Fruit fly (Drosophila melanogaster) whole organism, embryonic: ENCODE results near the gene Kpc1.

Source experiments
- Aef1 ChIP-seq: fragments of 200-800 bp; sonication (Bioruptor generic); IDR thresholded peaks from 3 replicates; pipeline ENCODE4 v1.3.6; 2022; ENCODE audit warnings: missing biosample characterization, missing genetic modification characterization
- BtbVII ChIP-seq: fragments of 200-800 bp; sonication (Bioruptor generic); optimal IDR thresholded peaks from 3 replicates; lab custom pipeline; 2017; ENCODE audit warnings: missing biosample characterization, mild to moderate bottlenecking, missing genetic modification characterization
- C15 ChIP-seq: fragments of 200-800 bp; sonication (Bioruptor generic); IDR thresholded peaks from 3 replicates; pipeline ENCODE4 v1.3.6; 2022; ENCODE audit warnings: missing biosample characterization, missing genetic modification characterization
- CG13296 ChIP-seq: fragments of 200-800 bp; sonication (Bioruptor generic); optimal IDR thresholded peaks from 3 replicates; lab custom pipeline; 2018; ENCODE audit warnings: missing biosample characterization, mild to moderate bottlenecking, missing genetic modification characterization
- CG13775 ChIP-seq: fragments of 200-800 bp; sonication (Bioruptor generic); optimal IDR thresholded peaks from 3 replicates; lab custom pipeline; 2017; ENCODE audit warnings: missing biosample characterization, mild to moderate bottlenecking, missing genetic modification characterization
- CG14050 ChIP-seq: fragments of 200-800 bp; sonication (Bioruptor generic); IDR thresholded peaks from 3 replicates; pipeline ENCODE4 v1.3.6; 2022; ENCODE audit warnings: missing biosample characterization, missing genetic modification characterization
- CG14667 ChIP-seq: fragments of 200-800 bp; sonication (Bioruptor generic); IDR thresholded peaks from 2 replicates; pipeline ENCODE4 v1.3.6; 2022; ENCODE audit warnings: missing biosample characterization, missing genetic modification characterization
- CG17361 ChIP-seq: fragments of 200-800 bp; sonication (Bioruptor generic); IDR thresholded peaks from 3 replicates; pipeline ENCODE4 v1.3.6; 2022; ENCODE audit warnings: missing biosample characterization, missing genetic modification characterization
- CG17802 ChIP-seq: fragments of 200-800 bp; sonication (Bioruptor generic); optimal IDR thresholded peaks from 2 replicates; lab custom pipeline; 2018; ENCODE audit warnings: missing biosample characterization, mild to moderate bottlenecking, missing genetic modification characterization, moderate library complexity
- CG18476 ChIP-seq: fragments of 200-800 bp; sonication (Bioruptor generic); optimal IDR thresholded peaks from 2 replicates; lab custom pipeline; 2016; ENCODE audit warnings: missing biosample characterization, mild to moderate bottlenecking, missing genetic modification characterization
- CG2199 ChIP-seq: fragments of 200-800 bp; sonication (Bioruptor generic); IDR thresholded peaks from 3 replicates; pipeline ENCODE4 v1.3.6; 2022; ENCODE audit warnings: missing biosample characterization, missing genetic modification characterization
- CG30403 ChIP-seq: fragments of 200-800 bp; sonication (Bioruptor generic); optimal IDR thresholded peaks from 3 replicates; lab custom pipeline; 2016; ENCODE audit warnings: missing biosample characterization, missing genetic modification characterization
- CG33557 ChIP-seq: fragments of 200-800 bp; sonication (Bioruptor generic); optimal IDR thresholded peaks from 2 replicates; lab custom pipeline; 2019; ENCODE audit warnings: missing biosample characterization, mild to moderate bottlenecking, missing genetic modification characterization, moderate library complexity
- CG3847 ChIP-seq: fragments of 200-800 bp; sonication (Bioruptor generic); IDR thresholded peaks from 2 replicates; pipeline ENCODE4 v1.3.6; 2022; ENCODE audit warnings: missing biosample characterization, missing genetic modification characterization
- CG6272 ChIP-seq: fragments of 200-800 bp; sonication (Bioruptor generic); IDR thresholded peaks from 2 replicates; pipeline ENCODE4 v1.3.6; 2022; ENCODE audit warnings: missing biosample characterization, missing genetic modification characterization
- CG6689 ChIP-seq: fragments of 200-800 bp; sonication (Bioruptor generic); IDR thresholded peaks from 2 replicates; pipeline ENCODE4 v1.3.6; 2022; ENCODE audit warnings: missing biosample characterization, missing genetic modification characterization
- CG7357 ChIP-seq: fragments of 200-800 bp; sonication (Bioruptor generic); IDR thresholded peaks from 3 replicates; pipeline ENCODE4 v1.3.6; 2022; ENCODE audit warnings: missing biosample characterization, missing genetic modification characterization
- CG7372 ChIP-seq: fragments of 200-800 bp; sonication (Bioruptor generic); IDR thresholded peaks from 2 replicates; pipeline ENCODE4 v1.3.6; 2022; ENCODE audit warnings: missing biosample characterization, missing genetic modification characterization
- CG7745 ChIP-seq: fragments of 200-800 bp; sonication (Bioruptor generic); optimal IDR thresholded peaks from 2 replicates; lab custom pipeline; 2018; ENCODE audit warnings: missing biosample characterization, mild to moderate bottlenecking, missing genetic modification characterization, moderate library complexity
- CG8089 ChIP-seq: fragments of 200-800 bp; sonication (Bioruptor generic); optimal IDR thresholded peaks from 3 replicates; lab custom pipeline; 2016; ENCODE audit warnings: missing biosample characterization, missing genetic modification characterization
- CG8281 ChIP-seq: fragments of 200-800 bp; sonication (Bioruptor generic); optimal IDR thresholded peaks from 2 replicates; lab custom pipeline; 2018; ENCODE audit warnings: missing biosample characterization, mild to moderate bottlenecking, missing genetic modification characterization, moderate library complexity
- CG8924 ChIP-seq: fragments of 200-800 bp; optimal IDR thresholded peaks from 3 replicates; lab custom pipeline; 2019; ENCODE audit warnings: missing biosample characterization, mild to moderate bottlenecking, missing genetic modification characterization, moderate library complexity
- CG9727 ChIP-seq: fragments of 200-800 bp; sonication (Bioruptor generic); optimal IDR thresholded peaks from 3 replicates; lab custom pipeline; 2017; ENCODE audit warnings: missing biosample characterization, mild to moderate bottlenecking, missing genetic modification characterization
- Dek ChIP-seq: fragments of 200-800 bp; sonication (Bioruptor generic); optimal IDR thresholded peaks from 3 replicates; lab custom pipeline; 2019; ENCODE audit warnings: missing biosample characterization, mild to moderate bottlenecking, missing genetic modification characterization, moderate library complexity
- Dfd ChIP-seq, 2 experiments: fragments of >200 bp; optimal IDR thresholded peaks; 2 replicates each; lab custom pipeline; 2017; ENCODE audit warnings: missing biosample characterization in 2 of 2, missing genetic modification characterization in 2 of 2
- Dip2 ChIP-seq: fragments of 200-800 bp; sonication (Bioruptor generic); IDR thresholded peaks from 2 replicates; pipeline ENCODE4 v1.3.6; 2022; ENCODE audit warnings: missing biosample characterization, missing genetic modification characterization
- Drgx ChIP-seq: fragments of 200-800 bp; sonication (Bioruptor generic); IDR thresholded peaks from 2 replicates; pipeline ENCODE4 v1.3.6; 2022; ENCODE audit warnings: missing biosample characterization, missing genetic modification characterization
- E2f2 ChIP-seq: fragments of 200-800 bp; sonication (Bioruptor generic); IDR thresholded peaks from 2 replicates; pipeline ENCODE4 v1.3.6; 2022; ENCODE audit warnings: missing biosample characterization, missing genetic modification characterization
- Eip74EF ChIP-seq, 2 experiments: fragments of 200-800 bp in 1 of 2; fragments of >200 bp in 1 of 2; sonication (Bioruptor generic) in 1 of 2; optimal IDR thresholded peaks; 2 replicates each; lab custom pipeline; 2017 to 2019; ENCODE audit warnings: missing biosample characterization in 2 of 2, missing genetic modification characterization in 2 of 2, mild to moderate bottlenecking in 1 of 2, moderate library complexity in 1 of 2
- Gsc ChIP-seq: fragments of 200-800 bp; sonication (Bioruptor generic); IDR thresholded peaks from 2 replicates; pipeline ENCODE4 v1.3.6; 2022; ENCODE audit warnings: missing biosample characterization, missing genetic modification characterization
- Lpt ChIP-seq: fragments of >200 bp; optimal IDR thresholded peaks from 2 replicates; lab custom pipeline; 2018; ENCODE audit warnings: missing biosample characterization, missing genetic modification characterization
- Side ChIP-seq: fragments of 200-800 bp; sonication (Bioruptor generic); optimal IDR thresholded peaks from 2 replicates; lab custom pipeline; 2016; ENCODE audit warnings: missing biosample characterization, missing genetic modification characterization
- Stat92E ChIP-seq, 3 experiments: fragments of >200 bp in 2 of 3; fragments of 200-800 bp in 1 of 3; sonication (Bioruptor generic) in 1 of 3; optimal IDR thresholded peaks; 2 replicates each; lab custom pipeline; 2017 to 2019; ENCODE audit warnings: missing biosample characterization in 3 of 3, missing genetic modification characterization in 3 of 3, mild to moderate bottlenecking in 1 of 3, moderate library complexity in 1 of 3
- ase ChIP-seq: fragments of 200-800 bp; sonication (Bioruptor generic); IDR thresholded peaks from 3 replicates; pipeline ENCODE4 v1.3.6; 2022; ENCODE audit warnings: missing biosample characterization, missing genetic modification characterization
- ato ChIP-seq: fragments of 200-800 bp; sonication (Bioruptor generic); IDR thresholded peaks from 2 replicates; pipeline ENCODE4 v1.3.6; 2022; ENCODE audit warnings: missing biosample characterization, missing genetic modification characterization; ENCODE audit not compliant: partially characterized antibody
- bigmax ChIP-seq: fragments of 200-800 bp; sonication (Bioruptor generic); optimal IDR thresholded peaks from 2 replicates; lab custom pipeline; 2018; ENCODE audit warnings: missing biosample characterization, mild to moderate bottlenecking, missing genetic modification characterization
- dm ChIP-seq: fragments of 200-800 bp; sonication (Bioruptor generic); optimal IDR thresholded peaks from 3 replicates; lab custom pipeline; 2016; ENCODE audit warnings: missing biosample characterization, missing genetic modification characterization
- dmrt11E ChIP-seq: fragments of 200-800 bp; sonication (Bioruptor generic); optimal IDR thresholded peaks from 3 replicates; lab custom pipeline; 2018; ENCODE audit warnings: missing biosample characterization, mild to moderate bottlenecking, missing genetic modification characterization, moderate library complexity
- dmrt99B ChIP-seq: fragments of 200-800 bp; sonication (Bioruptor generic); optimal IDR thresholded peaks from 2 replicates; lab custom pipeline; 2018; ENCODE audit warnings: missing biosample characterization, mild to moderate bottlenecking, missing genetic modification characterization, moderate library complexity
- grn ChIP-seq: fragments of 200-800 bp; sonication (Bioruptor generic); optimal IDR thresholded peaks from 3 replicates; lab custom pipeline; 2017; ENCODE audit warnings: missing biosample characterization, missing genetic modification characterization
- gsb-n ChIP-seq: fragments of 200-800 bp; sonication (Bioruptor generic); optimal IDR thresholded peaks from 3 replicates; lab custom pipeline; 2018; ENCODE audit warnings: missing biosample characterization, mild to moderate bottlenecking, missing genetic modification characterization
- hbn ChIP-seq: fragments of 200-800 bp; sonication (Bioruptor generic); IDR thresholded peaks from 2 replicates; pipeline ENCODE4 v1.3.6; 2022; ENCODE audit warnings: missing biosample characterization, missing genetic modification characterization; ENCODE audit not compliant: partially characterized antibody
- kah ChIP-seq: fragments of 200-800 bp; sonication (Bioruptor generic); optimal IDR thresholded peaks from 2 replicates; lab custom pipeline; 2018; ENCODE audit warnings: missing biosample characterization, mild to moderate bottlenecking, missing genetic modification characterization
- lov ChIP-seq, 2 experiments: fragments of 200-800 bp in 1 of 2; fragments of >200 bp in 1 of 2; sonication (Bioruptor generic) in 1 of 2; IDR thresholded peaks in 1 of 2; optimal IDR thresholded peaks in 1 of 2; 2 replicates in 1 of 2; 3 replicates in 1 of 2; pipeline versions ENCODE4 v1.3.6 to Lab custom; 2017 to 2022; ENCODE audit warnings: missing biosample characterization in 1 of 2, missing genetic modification characterization in 1 of 2
- otp ChIP-seq: fragments of 200-800 bp; sonication (Bioruptor generic); IDR thresholded peaks from 3 replicates; pipeline ENCODE4, ENCODE4 v1.3.6; 2022; ENCODE audit warnings: missing biosample characterization, missing genetic modification characterization
- phol ChIP-seq: fragments of 200-800 bp; sonication (Bioruptor generic); optimal IDR thresholded peaks from 3 replicates; lab custom pipeline; 2018; ENCODE audit warnings: missing biosample characterization, mild to moderate bottlenecking, missing genetic modification characterization, moderate library complexity
- pros ChIP-seq: fragments of 200-800 bp; sonication (Bioruptor generic); optimal IDR thresholded peaks from 3 replicates; lab custom pipeline; 2019; ENCODE audit warnings: missing biosample characterization, mild to moderate bottlenecking, missing genetic modification characterization, moderate library complexity
- sc ChIP-seq, 3 experiments: fragments of >200 bp in 2 of 3; fragments of 200-800 bp in 1 of 3; sonication (Bioruptor generic) in 1 of 3; optimal IDR thresholded peaks; 2 replicates in 2 of 3; 3 replicates in 1 of 3; lab custom pipeline; 2017; ENCODE audit warnings: mild to moderate bottlenecking in 1 of 3, missing biosample characterization in 1 of 3, missing genetic modification characterization in 1 of 3, missing genetic modification reagents in 1 of 3
- sens ChIP-seq: fragments of 200-800 bp; sonication (Bioruptor generic); peaks from one replicate; lab custom pipeline; 2016; ENCODE audit warnings: missing biosample characterization, missing genetic modification characterization
- slp2 ChIP-seq: fragments of 200-800 bp; sonication (Bioruptor generic); optimal IDR thresholded peaks from 2 replicates; lab custom pipeline; 2016; ENCODE audit warnings: missing biosample characterization, missing genetic modification characterization

Gene Kpc1

DNA sequence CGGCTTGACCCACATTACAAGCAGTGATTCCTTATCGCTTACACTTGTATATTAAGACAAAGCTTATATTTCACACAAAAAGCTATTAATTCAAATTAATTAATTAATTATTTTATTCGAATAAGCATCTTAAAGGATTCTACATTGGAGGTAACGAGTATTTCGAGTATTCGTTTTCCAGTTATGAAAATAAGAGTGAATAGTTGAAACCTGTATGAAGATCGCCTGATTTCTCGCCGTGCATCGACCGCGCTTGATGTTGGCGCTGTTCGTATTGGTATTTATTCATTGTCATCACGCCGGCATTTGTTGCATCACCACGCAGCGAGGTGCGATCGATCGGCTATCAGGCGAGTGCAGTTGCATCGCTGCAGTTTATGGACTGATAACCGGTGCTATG is 50.5 kb downstream of the Kpc1 start (continued):
- TF ChIP-seq sc (optimal IDR thresholded peaks at IDR 0.05; lab: Kevin White, UChicago) (no peak), sc (GFP tag; optimal IDR thresholded peaks at IDR 0.05; lab: Kevin White, UChicago) (no peak), CG8924 (tag; lab: Kevin White, UChicago) (peak; percentile 3), Side (GFP tag; lab: Kevin White, UChicago) (peak; percentile 11), hbn (GFP tag; lab: Robert Waterston, UW) (no peak), CG7357 (GFP tag; lab: Robert Waterston, UW) (0 out of 3 replicates have a peak, but pooled peaks have one; percentile 23), CG3847 (GFP tag; lab: Robert Waterston, UW) (peak; percentile 32; the same call in 1 of the 2 replicates), otp (no peak), CG9727 (peak; percentile 46), Drgx (GFP tag; lab: Robert Waterston, UW) (peak; percentile 78), Eip74EF (GFP tag; optimal IDR thresholded peaks at IDR 0.05; lab: Kevin White, UChicago) (peak in 1 of 2 experiments; percentile 61), grn (GFP tag; lab: Kevin White, UChicago) (peak; percentile 6), CG17802 (tag; lab: Kevin White, UChicago) (peak; percentile 2), CG7372 (GFP tag; lab: Robert Waterston, UW) (no peak; the same call in 1 of the 2 replicates), slp2 (GFP tag; lab: Kevin White, UChicago) (no peak), CG6689 (peak; percentile 60), CG17361 (GFP tag; lab: Robert Waterston, UW) (peak; percentile 68), phol (peak; percentile 59), CG33557 (GFP tag; lab: Kevin White, UChicago) (no peak), lov (optimal IDR thresholded peaks at IDR 0.05; lab: Kevin White, UChicago) (no peak), lov (GFP tag; IDR thresholded peaks at IDR 0.05; lab: Robert Waterston, UW) (no peak), Stat92E (GFP tag; optimal IDR thresholded peaks at IDR 0.05; lab: Kevin White, UChicago) (no peak), CG8089 (GFP tag; lab: Kevin White, UChicago) (no peak), Gsc (GFP tag; lab: Robert Waterston, UW) (no peak), CG13296 (GFP tag; lab: Kevin White, UChicago) (peak; percentile 10), pros (GFP tag; lab: Kevin White, UChicago) (no peak), Aef1 (peak; percentile 29; the same call in 2 of the 3 replicates), Dip2 (no peak), CG13775 (peak; percentile 2), ato (GFP tag; lab: Robert Waterston, UW) (no peak), gsb-n (tag; lab: Kevin White, UChicago) (peak; percentile 33), dmrt99B (tag; lab: Kevin White, UChicago) (peak; percentile 71), Dfd (GFP tag; optimal IDR thresholded peaks at IDR 0.05; lab: Kevin White, UChicago) (no peak), dm (GFP tag; lab: Kevin White, UChicago) (no peak), sens (GFP tag; lab: Kevin White, UChicago) (peak; percentile 62), bigmax (no peak), CG6272 (peak; percentile 46; the same call in 1 of the 2 replicates), CG14667 (GFP tag; lab: Robert Waterston, UW) (peak; percentile 52; the same call in 1 of the 2 replicates), CG18476 (GFP tag; lab: Kevin White, UChicago) (peak; percentile 45), CG7745 (tag; lab: Kevin White, UChicago) (no peak), BtbVII (no peak), E2f2 (GFP tag; lab: Robert Waterston, UW) (peak; percentile 45), Dek (tag; lab: Kevin White, UChicago) (peak; percentile 24), dmrt11E (tag; lab: Kevin White, UChicago) (peak; percentile 52), kah (GFP tag; lab: Kevin White, UChicago) (no peak), CG14050 (GFP tag; lab: Robert Waterston, UW) (peak; percentile 51; the same call in 1 of the 3 replicates), ase (GFP tag; lab: Robert Waterston, UW) (peak; percentile 59; the same call in 2 of the 3 replicates), CG30403 (GFP tag; lab: Kevin White, UChicago) (peak; percentile 48), C15 (no peak), CG8281 (tag; lab: Kevin White, UChicago) (peak; percentile 37), CG2199 (GFP tag; lab: Robert Waterston, UW) (no peak), Lpt (GFP tag; lab: Kevin White, UChicago) (no peak)
